Worm (Caenorhabditis elegans): Measurements from ENCODE around the gene K02E2.11.

ce11 chrV:20387415-20387814, 4.3 kb downstream of the K02E2.11 start, which contains the start of gene F53H2.1:
- TF ChIP-seq zag-1 (tag; optimal IDR thresholded peaks at IDR 0.05) = no peak
- TF ChIP-seq snu-23 (GFP tag; optimal IDR thresholded peaks at IDR 0.05) = no peak
